Fruit fly (Drosophila melanogaster) whole organism: ENCODE results near the gene CG13066.

Experiments used
- CG8478 ChIP-seq: fragments of >200 bp; optimal IDR thresholded peaks from 2 replicates; lab custom pipeline; 2018; ENCODE audit warnings: inconsistent platforms
- Dll ChIP-seq: fragments of >200 bp; optimal IDR thresholded peaks from 2 replicates; lab custom pipeline; 2017
- EcR ChIP-seq, 2 experiments: fragments of >200 bp; optimal IDR thresholded peaks; 2 replicates each; lab custom pipeline; 2017; ENCODE audit warnings: missing biosample characterization in 2 of 2, missing genetic modification characterization in 2 of 2, missing genetic modification reagents in 2 of 2
- pan ChIP-seq: fragments of >200 bp; optimal IDR thresholded peaks from 2 replicates; lab custom pipeline; 2017
- psq ChIP-seq: fragments of >200 bp; optimal IDR thresholded peaks from 2 replicates; lab custom pipeline; 2017
- usp ChIP-seq: fragments of >200 bp; optimal IDR thresholded peaks from 2 replicates; lab custom pipeline; 2017; ENCODE audit warnings: missing biosample characterization, missing genetic modification characterization, mixed read lengths

dm6 chr3L:16232924-16233323, 39.8 kb upstream of the CG13066 start, which contains the start of gene Hsc20:
- TF ChIP-seq CG8478 (no peak), pan (lab: Kevin White, UChicago) (no peak), usp (GFP tag; lab: Kevin White, UChicago) (no peak), psq (lab: Kevin White, UChicago) (no peak), EcR (GFP tag; optimal IDR thresholded peaks at IDR 0.05; lab: Kevin White, UChicago) (no peak), Dll (no peak)
